Worm (Caenorhabditis elegans) whole organism, L1 larva: ENCODE results near the gene Y75B8A.34.

Source experiments
- C04F5.9 ChIP-seq: sonication (generic microtip); optimal IDR thresholded peaks from 2 replicates; lab custom pipeline; 2016; ENCODE audit warnings: missing genetic modification characterization, missing compliant biosample characterization
- C16A3.4 ChIP-seq: fragments of 150-350 bp; optimal IDR thresholded peaks from 2 replicates; lab custom pipeline; 2014; ENCODE audit warnings: missing biosample characterization, missing genetic modification characterization
- Y116A8C.19 ChIP-seq: sonication (generic microtip); optimal IDR thresholded peaks from 2 replicates; lab custom pipeline; 2016; ENCODE audit warnings: missing compliant biosample characterization, missing genetic modification characterization, borderline replicate concordance
- alr-1 ChIP-seq: fragments of 200-800 bp; sonication (Bioruptor generic); optimal IDR thresholded peaks from 2 replicates; lab custom pipeline; 2018; ENCODE audit warnings: borderline replicate concordance, mild to moderate bottlenecking, missing genetic modification characterization, missing compliant biosample characterization
- aly-2 ChIP-seq: fragments of 150-350 bp; optimal IDR thresholded peaks from 2 replicates; lab custom pipeline; 2014; ENCODE audit warnings: missing biosample characterization, missing genetic modification characterization
- ama-1 ChIP-seq: fragments of 150-350 bp; optimal IDR thresholded peaks from 2 replicates; lab custom pipeline; 2014
- ceh-8 ChIP-seq: fragments of 200-800 bp; sonication (Bioruptor generic); optimal IDR thresholded peaks from 2 replicates; lab custom pipeline; 2018; ENCODE audit warnings: mild to moderate bottlenecking, missing genetic modification characterization, moderate library complexity, missing compliant biosample characterization
- ceh-82 ChIP-seq, 3 experiments: fragments of 150-350 bp in 1 of 3; sonication (generic microtip) in 2 of 3; optimal IDR thresholded peaks; 2 replicates each; lab custom pipeline; 2014 to 2017; ENCODE audit warnings: missing biosample characterization in 3 of 3, missing genetic modification characterization in 3 of 3
- ces-1 ChIP-seq: fragments of 150-350 bp; optimal IDR thresholded peaks from 2 replicates; lab custom pipeline; 2014; ENCODE audit warnings: missing biosample characterization, missing genetic modification reagents, missing genetic modification characterization
- dpl-1 ChIP-seq, 3 experiments: fragments of 150-350 bp in 2 of 3; sonication (generic microtip) in 1 of 3; optimal IDR thresholded peaks; 2 replicates each; lab custom pipeline; 2014 to 2017; ENCODE audit warnings: missing biosample characterization in 3 of 3, missing genetic modification characterization in 3 of 3, missing genetic modification reagents in 3 of 3
- dsc-1 ChIP-seq: sonication (generic microtip); optimal IDR thresholded peaks from 2 replicates; lab custom pipeline; 2016; ENCODE audit warnings: mild to moderate bottlenecking, missing genetic modification characterization, missing compliant biosample characterization
- efl-1 ChIP-seq, 4 experiments: fragments of 150-350 bp; optimal IDR thresholded peaks in 3 of 4; peaks in 1 of 4; 1 replicate in 1 of 4; 2 replicates in 3 of 4; lab custom pipeline; 2014; ENCODE audit warnings: missing biosample characterization in 2 of 4, missing genetic modification characterization in 2 of 4, missing genetic modification reagents in 2 of 4
- egl-13 ChIP-seq: sonication (generic microtip); optimal IDR thresholded peaks from 2 replicates; lab custom pipeline; 2016; ENCODE audit warnings: missing genotype, missing genetic modification reagents, missing genetic modification characterization, missing compliant biosample characterization
- egl-27 ChIP-seq, 2 experiments: fragments of 150-350 bp in 1 of 2; sonication (generic microtip); optimal IDR thresholded peaks; 3 replicates each; lab custom pipeline; 2017 to 2018; ENCODE audit warnings: missing biosample characterization in 2 of 2, missing genetic modification characterization in 2 of 2, missing genetic modification reagents in 2 of 2
- elt-2 ChIP-seq: sonication (generic microtip); optimal IDR thresholded peaks from 2 replicates; lab custom pipeline; 2016; ENCODE audit warnings: missing genetic modification characterization, mild to moderate bottlenecking, inconsistent platforms, missing compliant biosample characterization, missing genetic modification reagents
- elt-3 ChIP-seq, 6 experiments: fragments of 150-350 bp in 1 of 6; sonication (generic microtip); optimal IDR thresholded peaks; 2 replicates each; lab custom pipeline; 2017 to 2018; ENCODE audit warnings: missing biosample characterization in 6 of 6, missing genetic modification characterization in 6 of 6, inconsistent platforms in 1 of 6
- ets-5 ChIP-seq: fragments of 200-800 bp; sonication (Bioruptor generic); IDR thresholded peaks from 2 replicates; pipeline ENCODE4 v1.3.6; 2022; ENCODE audit warnings: missing genetic modification characterization, missing compliant biosample characterization
- fkh-10 ChIP-seq: sonication (generic microtip); optimal IDR thresholded peaks from 2 replicates; lab custom pipeline; 2017; ENCODE audit warnings: missing biosample characterization, missing genetic modification reagents, missing genetic modification characterization
- fkh-4 ChIP-seq: sonication (generic microtip); optimal IDR thresholded peaks from 2 replicates; lab custom pipeline; 2016; ENCODE audit warnings: missing compliant biosample characterization, missing genetic modification characterization, borderline replicate concordance
- fkh-8 ChIP-seq: sonication (generic microtip); optimal IDR thresholded peaks from 2 replicates; lab custom pipeline; 2016; ENCODE audit warnings: mild to moderate bottlenecking, missing genetic modification characterization, missing compliant biosample characterization
- fos-1 ChIP-seq: fragments of 150-350 bp; optimal IDR thresholded peaks from 2 replicates; lab custom pipeline; 2014; ENCODE audit warnings: missing biosample characterization, missing genetic modification characterization
- grh-1 ChIP-seq: fragments of 200-800 bp; sonication (Bioruptor generic); IDR thresholded peaks from 2 replicates; pipeline ENCODE4 v1.3.6; 2022; ENCODE audit warnings: missing genetic modification reagents, missing genetic modification characterization, missing compliant biosample characterization
- hlh-4 ChIP-seq: sonication (generic microtip); optimal IDR thresholded peaks from 2 replicates; lab custom pipeline; 2016; ENCODE audit warnings: mild to moderate bottlenecking, missing genetic modification characterization, missing compliant biosample characterization
- hpl-2 ChIP-seq: fragments of 150-350 bp; optimal IDR thresholded peaks from 2 replicates; lab custom pipeline; 2014; ENCODE audit warnings: missing biosample characterization, missing genetic modification reagents, missing genetic modification characterization
- irx-1 ChIP-seq: sonication (generic microtip); optimal IDR thresholded peaks from 2 replicates; lab custom pipeline; 2016; ENCODE audit warnings: missing genetic modification characterization, missing compliant biosample characterization
- jun-1 ChIP-seq: fragments of 150-350 bp; optimal IDR thresholded peaks from 2 replicates; lab custom pipeline; 2014; ENCODE audit warnings: missing biosample characterization, missing genetic modification reagents, missing genetic modification characterization
- lin-13 ChIP-seq: fragments of 150-350 bp; optimal IDR thresholded peaks from 2 replicates; lab custom pipeline; 2014; ENCODE audit warnings: missing biosample characterization, missing genetic modification reagents, missing genetic modification characterization
- lin-14 ChIP-seq: fragments of 200-800 bp; sonication (Bioruptor generic); optimal IDR thresholded peaks from 2 replicates; lab custom pipeline; 2018; ENCODE audit warnings: mild to moderate bottlenecking, missing genetic modification characterization, moderate library complexity, missing compliant biosample characterization
- lin-35 ChIP-seq, 2 experiments: fragments of 150-350 bp; optimal IDR thresholded peaks; 2 replicates each; lab custom pipeline; 2014; ENCODE audit warnings: missing biosample characterization in 2 of 2, missing genetic modification characterization in 2 of 2, missing genetic modification reagents in 2 of 2
- lir-3 ChIP-seq: sonication (generic microtip); optimal IDR thresholded peaks from 2 replicates; lab custom pipeline; 2016; ENCODE audit warnings: mild to moderate bottlenecking, missing genetic modification characterization, moderate library complexity, missing compliant biosample characterization; ENCODE audit not compliant: poor library complexity
- mab-9 ChIP-seq: fragments of 200-800 bp; sonication (Bioruptor generic); IDR thresholded peaks from 2 replicates; pipeline ENCODE4 v1.3.6; 2022; ENCODE audit warnings: missing genetic modification reagents, missing genetic modification characterization, missing compliant biosample characterization
- mef-2 ChIP-seq: fragments of 150-350 bp; optimal IDR thresholded peaks from 2 replicates; lab custom pipeline; 2014; ENCODE audit warnings: missing biosample characterization, missing genetic modification characterization
- mep-1 ChIP-seq: fragments of 150-350 bp; optimal IDR thresholded peaks from 2 replicates; lab custom pipeline; 2014; ENCODE audit warnings: missing biosample characterization, missing genetic modification characterization
- nhr-19 ChIP-seq: fragments of 200-800 bp; sonication (Bioruptor generic); conservative IDR thresholded peaks from 2 replicates; pipeline ENCODE4 v1.3.6; 2022; ENCODE audit warnings: missing genetic modification characterization, missing compliant biosample characterization
- nhr-237 ChIP-seq: fragments of 150-350 bp; optimal IDR thresholded peaks from 2 replicates; lab custom pipeline; 2014; ENCODE audit warnings: missing biosample characterization, missing genetic modification characterization
- nhr-76 ChIP-seq: sonication (generic microtip); optimal IDR thresholded peaks from 2 replicates; lab custom pipeline; 2017; ENCODE audit warnings: missing biosample characterization, missing genetic modification characterization
- nhr-84 ChIP-seq: sonication (generic microtip); optimal IDR thresholded peaks from 2 replicates; lab custom pipeline; 2017; ENCODE audit warnings: missing biosample characterization, missing genetic modification characterization
- nhr-85 ChIP-seq: sonication (generic microtip); peaks from one replicate; lab custom pipeline; 2016; ENCODE audit warnings: missing genetic modification characterization, inconsistent platforms, missing compliant biosample characterization
- nhr-90 ChIP-seq: sonication (generic microtip); optimal IDR thresholded peaks from 2 replicates; lab custom pipeline; 2016; ENCODE audit warnings: mild to moderate bottlenecking, missing genetic modification characterization, missing compliant biosample characterization; ENCODE audit not compliant: poor library complexity
- pag-3 ChIP-seq: sonication (generic microtip); optimal IDR thresholded peaks from 2 replicates; lab custom pipeline; 2017; ENCODE audit warnings: missing genetic modification characterization, mild to moderate bottlenecking, missing compliant biosample characterization, antibody characterized with exemption, borderline replicate concordance; ENCODE audit not compliant: insufficient read depth
- pax-3 ChIP-seq: fragments of 200-800 bp; sonication (Bioruptor generic); optimal IDR thresholded peaks from 2 replicates; lab custom pipeline; 2018; ENCODE audit warnings: mild to moderate bottlenecking, missing genetic modification characterization, moderate library complexity, missing compliant biosample characterization
- pqm-1 ChIP-seq: sonication (generic microtip); optimal IDR thresholded peaks from 3 replicates; lab custom pipeline; 2017; ENCODE audit warnings: missing biosample characterization, missing genetic modification characterization
- rnt-1 ChIP-seq: sonication (generic microtip); optimal IDR thresholded peaks from 2 replicates; lab custom pipeline; 2016; ENCODE audit warnings: mild to moderate bottlenecking, missing genetic modification characterization, moderate library complexity, missing compliant biosample characterization
- snpc-4 ChIP-seq: fragments of 150-350 bp; optimal IDR thresholded peaks from 2 replicates; lab custom pipeline; 2014; ENCODE audit warnings: missing biosample characterization, missing genetic modification characterization
- sox-4 ChIP-seq: sonication (generic microtip); optimal IDR thresholded peaks from 2 replicates; lab custom pipeline; 2016; ENCODE audit warnings: missing genetic modification characterization, missing compliant biosample characterization
- sptf-1 ChIP-seq: fragments of 150-350 bp; optimal IDR thresholded peaks from 2 replicates; lab custom pipeline; 2014; ENCODE audit warnings: missing biosample characterization, missing genetic modification characterization
- sup-37 ChIP-seq: fragments of 200-800 bp; sonication (Bioruptor generic); optimal IDR thresholded peaks from 2 replicates; lab custom pipeline; 2018; ENCODE audit warnings: mild to moderate bottlenecking, missing genetic modification characterization, missing compliant biosample characterization
- unc-30 ChIP-seq: sonication (generic microtip); optimal IDR thresholded peaks from 2 replicates; lab custom pipeline; 2017; ENCODE audit warnings: missing biosample characterization, missing genetic modification characterization
- vab-15 ChIP-seq: sonication (generic microtip); optimal IDR thresholded peaks from 2 replicates; lab custom pipeline; 2017; ENCODE audit warnings: missing genotype, mild to moderate bottlenecking, missing genetic modification characterization, missing compliant biosample characterization
- xbp-1 ChIP-seq: sonication (generic microtip); optimal IDR thresholded peaks from 2 replicates; lab custom pipeline; 2016; ENCODE audit warnings: missing genetic modification characterization, missing compliant biosample characterization
- zag-1 ChIP-seq: fragments of 150-350 bp; optimal IDR thresholded peaks from 2 replicates; lab custom pipeline; 2014; ENCODE audit warnings: missing biosample characterization, missing genetic modification characterization
- ztf-4 ChIP-seq: fragments of 150-350 bp; optimal IDR thresholded peaks from 2 replicates; lab custom pipeline; 2014; ENCODE audit warnings: missing biosample characterization, missing genetic modification characterization

The Y75B8A.34 gene

ce11 chrIII:12377198-12377662 is 17.9 kb downstream of the Y75B8A.34 start, which contains the start of gene pph-4.2 (continued):
- TF ChIP-seq fos-1 (no peak), nhr-19 (GFP tag; lab: Robert Waterston, UW) (no peak), ceh-82 (tag; optimal IDR thresholded peaks at IDR 0.05; lab: Kevin White, UChicago) (peak in 1 of 3 experiments; percentile 49), Y116A8C.19 (tag; lab: Kevin White, UChicago) (no peak), nhr-85 (tag; lab: Kevin White, UChicago) (no peak), ceh-8 (GFP tag; lab: Kevin White, UChicago) (no peak), grh-1 (no peak), sox-4 (tag; lab: Kevin White, UChicago) (no peak), egl-27 (tag; optimal IDR thresholded peaks at IDR 0.05; lab: Kevin White, UChicago) (no peak), sptf-1 (tag; lab: Kevin White, UChicago) (no peak), fkh-8 (tag; lab: Kevin White, UChicago) (no peak), efl-1 (optimal IDR thresholded peaks at IDR 0.05; lab: Kevin White, UChicago) (peak; percentile 81 to 93), efl-1 (GFP tag; optimal IDR thresholded peaks at IDR 0.05 in 1 of 2; lab: Kevin White, UChicago) (peak; percentile 92 to 99), C16A3.4 (tag; lab: Kevin White, UChicago) (peak; percentile 43), lin-13 (GFP tag; lab: Kevin White, UChicago) (peak; percentile 21), lir-3 (no peak), elt-3 (tag; optimal IDR thresholded peaks at IDR 0.05; lab: Kevin White, UChicago) (no peak), zag-1 (tag; lab: Kevin White, UChicago) (no peak), dsc-1 (tag; lab: Kevin White, UChicago) (peak; percentile 15), irx-1 (tag; lab: Kevin White, UChicago) (no peak), mep-1 (tag; lab: Kevin White, UChicago) (peak; percentile 43), ztf-4 (tag; lab: Kevin White, UChicago) (no peak), ama-1 (lab: Kevin White, UChicago) (no peak), lin-35 (GFP tag; optimal IDR thresholded peaks at IDR 0.05; lab: Kevin White, UChicago) (peak; percentile 93 to 96), xbp-1 (tag; lab: Kevin White, UChicago) (peak; percentile 7), dpl-1 (GFP tag; optimal IDR thresholded peaks at IDR 0.05; lab: Kevin White, UChicago) (peak; percentile 88 to 94 (median 91)), alr-1 (tag; lab: Kevin White, UChicago) (no peak), egl-13 (no peak), mab-9 (no peak), C04F5.9 (no peak), nhr-237 (no peak), nhr-84 (tag; lab: Kevin White, UChicago) (no peak), aly-2 (tag; lab: Kevin White, UChicago) (no peak), pax-3 (tag; lab: Kevin White, UChicago) (no peak), snpc-4 (tag; lab: Kevin White, UChicago) (no peak), nhr-90 (peak; percentile 8), lin-14 (GFP tag; lab: Kevin White, UChicago) (no peak), hlh-4 (tag; lab: Kevin White, UChicago) (no peak), ets-5 (GFP tag; lab: Robert Waterston, UW) (no peak), vab-15 (no peak), pag-3 (no peak), fkh-4 (no peak), hpl-2 (GFP tag; lab: Kevin White, UChicago) (no peak), ces-1 (GFP tag; lab: Kevin White, UChicago) (no peak), jun-1 (tag; lab: Kevin White, UChicago) (no peak), nhr-76 (tag; lab: Kevin White, UChicago) (no peak), mef-2 (tag; lab: Kevin White, UChicago) (no peak), rnt-1 (tag; lab: Kevin White, UChicago) (peak; percentile 57), unc-30 (tag; lab: Kevin White, UChicago) (no peak), pqm-1 (no peak), fkh-10 (GFP tag; lab: Kevin White, UChicago) (no peak), elt-2 (tag; lab: Kevin White, UChicago) (no peak), sup-37 (GFP tag; lab: Kevin White, UChicago) (no peak)
